Worm (Caenorhabditis elegans): ENCODE data around the gene W03F9.9.
A peak's percentile ranks its signal among the peaks of the same experiment; 100 is the strongest.

Gene W03F9.9

DNA sequence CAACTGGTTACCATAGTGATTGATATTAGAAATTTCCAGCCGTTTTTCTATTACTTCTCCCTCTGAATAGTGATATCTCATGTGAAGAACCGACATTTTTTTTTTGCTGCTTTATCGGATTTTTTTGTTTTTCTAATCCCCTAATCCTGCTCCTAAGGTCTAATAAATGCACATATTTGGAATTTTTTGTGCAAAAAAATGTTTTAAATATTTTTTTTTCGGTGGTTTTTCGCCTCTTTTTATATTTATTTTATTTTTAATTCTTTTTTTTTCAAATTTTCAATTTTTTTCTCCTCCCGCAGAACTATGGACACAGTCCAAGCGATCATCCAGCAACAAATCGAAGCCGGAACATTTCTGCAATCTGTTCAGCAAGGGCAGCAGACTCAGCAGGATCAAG, 28.0 kb downstream of the W03F9.9 start, which contains the start of gene Y108G3AL.2:
Y108G3AL.2 (plus strand) TSS at position 301 of the 400 bp plus-strand sequence.
- TF ChIP-seq mdl-1 (tag; optimal IDR thresholded peaks at IDR 0.05), result no peak
- TF ChIP-seq nhr-21 (tag; optimal IDR thresholded peaks at IDR 0.05), result no peak
- no peak for TF ChIP-seq nhr-10 (tag; optimal IDR thresholded peaks at IDR 0.05)
- TF ChIP-seq nhr-25 (tag; optimal IDR thresholded peaks at IDR 0.05), result no peak
- no peak for TF ChIP-seq snpc-4 (tag; optimal IDR thresholded peaks at IDR 0.05)
- no peak for TF ChIP-seq ztf-11 (tag; optimal IDR thresholded peaks at IDR 0.05)
- no peak for TF ChIP-seq sma-9 (GFP tag; optimal IDR thresholded peaks at IDR 0.05)
- no peak for TF ChIP-seq sma-9 (tag; optimal IDR thresholded peaks at IDR 0.05)
- no peak for TF ChIP-seq ama-1 (optimal IDR thresholded peaks at IDR 0.05)

DNA sequence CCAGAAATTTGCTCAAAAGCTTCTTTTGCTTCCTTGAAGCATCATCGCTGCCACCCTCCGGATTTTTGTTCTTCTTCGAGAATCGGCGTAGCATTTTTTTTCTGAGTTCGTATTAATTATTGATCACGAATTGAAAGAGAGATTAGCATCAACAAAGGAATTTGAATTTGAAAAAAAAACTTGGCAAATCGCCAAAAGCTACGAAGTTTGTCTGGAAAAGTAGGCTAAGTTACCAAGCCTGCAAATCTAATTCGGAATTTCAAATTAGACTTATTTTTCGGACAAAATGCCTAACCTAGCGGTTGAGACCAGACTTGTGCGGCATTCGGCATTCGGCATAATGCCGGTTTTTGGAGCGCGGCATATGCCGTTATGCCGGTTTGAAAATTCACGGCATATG, 33.4 kb downstream of the W03F9.9 start, which contains the start of gene cfap-36:
cfap-36 (minus strand) TSS at position 101 of the 400 bp plus-strand sequence.
- TF ChIP-seq lin-13 (GFP tag; optimal IDR thresholded peaks at IDR 0.05) (no peak), ztf-1 (GFP tag; conservative IDR thresholded peaks at IDR 0.05) (no peak), blmp-1 (tag; optimal IDR thresholded peaks at IDR 0.05; ENCODE audit: insufficient read depth) (no peak), sem-4 (tag; optimal IDR thresholded peaks at IDR 0.05) (no peak), egl-27 (tag; optimal IDR thresholded peaks at IDR 0.05) (no peak), nhr-11 (tag; optimal IDR thresholded peaks at IDR 0.05) (no peak), R02D3.7 (tag; optimal IDR thresholded peaks at IDR 0.05) (no peak), sma-3 (GFP tag; optimal IDR thresholded peaks at IDR 0.05) (no peak), nhr-25 (tag; optimal IDR thresholded peaks at IDR 0.05) (no peak), ceh-82 (tag; optimal IDR thresholded peaks at IDR 0.05) (no peak)

DNA sequence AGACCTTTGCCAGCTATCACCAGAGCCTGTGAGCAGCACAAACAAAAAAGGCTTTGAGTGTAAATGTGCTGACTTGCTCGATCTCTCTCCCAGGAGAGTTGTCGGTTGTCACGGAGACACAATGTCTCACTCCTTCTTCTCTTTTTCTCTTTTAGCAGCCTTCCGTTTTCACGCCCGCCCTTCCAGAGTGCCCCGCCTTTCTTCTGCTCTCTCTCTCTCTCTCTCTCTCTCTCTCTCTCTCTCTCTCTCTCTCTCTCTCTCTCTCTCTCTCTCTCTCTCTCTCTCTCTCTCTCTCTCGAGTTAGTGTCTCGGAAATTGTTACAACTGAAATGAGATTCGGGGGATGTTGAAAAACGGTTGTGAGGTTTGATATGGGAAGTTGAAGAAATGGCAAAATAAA, 34.7 kb downstream of the W03F9.9 start:
- TF ChIP-seq nhr-12 (tag; optimal IDR thresholded peaks at IDR 0.05), result no peak
- no peak for TF ChIP-seq blmp-1 (tag; optimal IDR thresholded peaks at IDR 0.05; ENCODE audit: insufficient read depth)
- TF ChIP-seq egl-27 (tag; optimal IDR thresholded peaks at IDR 0.05), result no peak
- no peak for TF ChIP-seq snpc-4 (tag; optimal IDR thresholded peaks at IDR 0.05)
- TF ChIP-seq ztf-1 (GFP tag; conservative IDR thresholded peaks at IDR 0.05), result no peak
- no peak for TF ChIP-seq Y55F3AM.14 (GFP tag; optimal IDR thresholded peaks at IDR 0.05)
- TF ChIP-seq ztf-4 (tag; optimal IDR thresholded peaks at IDR 0.05), result no peak
- no peak for TF ChIP-seq ztf-11 (tag; optimal IDR thresholded peaks at IDR 0.05)
- TF ChIP-seq ZK546.5 (tag; optimal IDR thresholded peaks at IDR 0.05), result no peak
- no peak for TF ChIP-seq sma-9 (GFP tag; optimal IDR thresholded peaks at IDR 0.05)
- TF ChIP-seq sma-9 (tag; optimal IDR thresholded peaks at IDR 0.05), result no peak
- no peak for TF ChIP-seq ceh-82 (tag; optimal IDR thresholded peaks at IDR 0.05)

DNA sequence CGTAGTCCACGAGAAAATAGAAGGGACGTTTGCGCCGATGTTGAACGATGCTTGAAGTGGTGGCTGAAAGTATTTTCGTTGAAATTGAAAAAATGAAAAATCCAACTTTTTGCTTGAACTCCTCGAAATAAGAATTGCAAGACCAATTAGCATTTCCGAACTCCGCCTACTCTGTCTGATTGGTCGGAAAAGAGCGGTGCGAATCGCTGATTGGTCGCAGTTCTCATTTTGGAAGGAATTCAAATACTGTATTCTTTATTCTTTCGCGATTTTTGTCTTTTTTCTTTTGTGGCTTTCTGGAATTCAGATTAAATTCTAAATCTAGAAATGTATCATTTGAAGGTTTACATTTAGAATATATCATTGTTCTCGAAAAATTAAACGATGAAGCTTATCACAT, 35.8 kb downstream of the W03F9.9 start:
- TF ChIP-seq nhr-11 (tag; optimal IDR thresholded peaks at IDR 0.05) (no peak), zag-1 (tag; optimal IDR thresholded peaks at IDR 0.05) (no peak), nhr-25 (tag; optimal IDR thresholded peaks at IDR 0.05) (no peak), ceh-16 (tag; optimal IDR thresholded peaks at IDR 0.05) (no peak), dmd-4 (tag; optimal IDR thresholded peaks at IDR 0.05) (no peak), mbf-1 (tag; optimal IDR thresholded peaks at IDR 0.05) (no peak), skn-1 (tag; optimal IDR thresholded peaks at IDR 0.05) (no peak), nhr-6 (tag; optimal IDR thresholded peaks at IDR 0.05) (no peak)

DNA sequence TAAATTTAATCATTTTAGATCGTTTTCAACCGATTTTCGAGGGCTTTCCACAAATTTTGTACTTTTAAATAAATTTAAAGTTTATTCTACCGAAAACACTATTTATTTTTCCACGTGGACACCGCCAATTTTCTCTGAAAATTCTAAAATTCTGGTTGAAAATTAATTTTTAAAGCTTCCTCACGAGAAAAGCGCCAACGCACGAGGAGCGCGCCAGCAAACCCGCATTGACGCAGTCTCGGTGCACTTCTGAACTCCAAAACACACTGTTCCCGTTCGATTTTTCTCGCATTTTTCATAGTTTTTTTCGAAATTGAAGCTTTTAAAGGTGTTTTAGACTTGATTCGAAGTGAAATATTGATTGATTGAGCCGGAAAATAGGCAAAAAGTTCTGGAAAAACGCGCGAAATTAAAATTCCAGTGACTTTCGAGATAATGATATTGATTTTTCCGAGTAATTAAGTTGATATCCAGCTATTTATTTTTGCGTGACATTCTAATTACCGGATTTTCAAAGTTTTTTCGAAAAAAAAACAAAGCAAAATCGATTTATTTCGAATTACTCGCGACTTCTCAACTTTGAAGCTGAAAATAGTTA, 38.3 kb downstream of the W03F9.9 start, which contains the start of gene cul-3:
cul-3 (plus strand) TSS at position 548 of the 598 bp plus-strand sequence.
- peak; percentile 39 for TF ChIP-seq nhr-10 (tag; optimal IDR thresholded peaks at IDR 0.05)
- TF ChIP-seq Y55F3AM.14 (GFP tag; optimal IDR thresholded peaks at IDR 0.05), result no peak
- TF ChIP-seq nhr-6 (tag; optimal IDR thresholded peaks at IDR 0.05), result no peak
- TF ChIP-seq nhr-12 (tag; optimal IDR thresholded peaks at IDR 0.05), result no peak
- peak; percentile 19 for TF ChIP-seq lin-11 (tag; optimal IDR thresholded peaks at IDR 0.05)
- TF ChIP-seq skn-1 (tag; optimal IDR thresholded peaks at IDR 0.05), result no peak
- TF ChIP-seq R02D3.7 (tag; optimal IDR thresholded peaks at IDR 0.05), result no peak
- TF ChIP-seq nhr-11 (tag; optimal IDR thresholded peaks at IDR 0.05), result no peak
- TF ChIP-seq elt-3 (tag; optimal IDR thresholded peaks at IDR 0.05), result no peak
- TF ChIP-seq nhr-237 (tag; optimal IDR thresholded peaks at IDR 0.05), result no peak
- TF ChIP-seq crh-2 (tag; optimal IDR thresholded peaks at IDR 0.05), result peak; percentile 72
- no peak for TF ChIP-seq aly-2 (tag; optimal IDR thresholded peaks at IDR 0.05)
- no peak for TF ChIP-seq ama-1 (optimal IDR thresholded peaks at IDR 0.05)
- TF ChIP-seq elt-1 (tag; optimal IDR thresholded peaks at IDR 0.05), result no peak
- peak; percentile 39 for TF ChIP-seq sma-3 (GFP tag; optimal IDR thresholded peaks at IDR 0.05)
- no peak for TF ChIP-seq ztf-11 (tag; optimal IDR thresholded peaks at IDR 0.05)
- TF ChIP-seq nhr-21 (tag; optimal IDR thresholded peaks at IDR 0.05), result peak; percentile 36
- TF ChIP-seq snpc-4 (tag; optimal IDR thresholded peaks at IDR 0.05), result no peak
- no peak for TF ChIP-seq unc-62 (GFP tag; optimal IDR thresholded peaks at IDR 0.05)
- peak; percentile 73 for TF ChIP-seq C34F6.9 (tag; optimal IDR thresholded peaks at IDR 0.05)
- TF ChIP-seq F13H6.1 (tag; optimal IDR thresholded peaks at IDR 0.05), result peak; percentile 56
- peak; percentile 28 for TF ChIP-seq mab-5 (tag; optimal IDR thresholded peaks at IDR 0.05)
- TF ChIP-seq nhr-129 (tag; optimal IDR thresholded peaks at IDR 0.05), result peak; percentile 24
- no peak for TF ChIP-seq unc-39 (tag; optimal IDR thresholded peaks at IDR 0.05)
- no peak for TF ChIP-seq dmd-4 (tag; optimal IDR thresholded peaks at IDR 0.05)
- TF ChIP-seq ztf-4 (tag; optimal IDR thresholded peaks at IDR 0.05), result peak; percentile 3
- no peak for TF ChIP-seq mbf-1 (tag; optimal IDR thresholded peaks at IDR 0.05)
- TF ChIP-seq ceh-16 (tag; optimal IDR thresholded peaks at IDR 0.05), result no peak
- TF ChIP-seq lin-13 (GFP tag; optimal IDR thresholded peaks at IDR 0.05), result peak; percentile 48
- TF ChIP-seq ceh-82 (tag; optimal IDR thresholded peaks at IDR 0.05), result no peak
- TF ChIP-seq blmp-1 (tag; optimal IDR thresholded peaks at IDR 0.05; ENCODE audit: insufficient read depth), result no peak
- no peak for TF ChIP-seq lin-39 (tag; optimal IDR thresholded peaks at IDR 0.05)
- peak; percentile 65 for TF ChIP-seq unc-55 (GFP tag; optimal IDR thresholded peaks at IDR 0.05)
- no peak for TF ChIP-seq sem-4 (tag; optimal IDR thresholded peaks at IDR 0.05)

Measured in whole organism, L2 larva.